Fruit fly (Drosophila melanogaster) whole organism, prepupa: ENCODE results near the gene CG7218.

Experiments
- CG11294 ChIP-seq: fragments of 200-800 bp; sonication (Bioruptor generic); IDR thresholded peaks from 2 replicates; pipeline ENCODE4 v1.3.6; 2022; ENCODE audit warnings: missing biosample characterization, missing genetic modification characterization
- CG11902 ChIP-seq: fragments of 200-800 bp; sonication (Bioruptor generic); optimal IDR thresholded peaks from 3 replicates; lab custom pipeline; 2016; ENCODE audit warnings: missing biosample characterization, missing genetic modification characterization
- CG15336 ChIP-seq: fragments of 200-800 bp; sonication (Bioruptor generic); IDR thresholded peaks from 2 replicates; pipeline ENCODE4 v1.3.6; 2022; ENCODE audit warnings: missing biosample characterization, missing genetic modification characterization
- CG1621 ChIP-seq: fragments of 200-800 bp; sonication (Bioruptor generic); optimal IDR thresholded peaks from 3 replicates; lab custom pipeline; 2018; ENCODE audit warnings: missing biosample characterization, mild to moderate bottlenecking, missing genetic modification characterization
- CG16779 ChIP-seq: fragments of 200-800 bp; sonication (Bioruptor generic); optimal IDR thresholded peaks from 3 replicates; lab custom pipeline; 2017; ENCODE audit warnings: missing biosample characterization, mild to moderate bottlenecking, missing genetic modification characterization
- CG31627 ChIP-seq: fragments of 200-800 bp; sonication (Bioruptor generic); optimal IDR thresholded peaks from 3 replicates; lab custom pipeline; 2016; ENCODE audit warnings: missing biosample characterization, missing genetic modification characterization
- CG34406 ChIP-seq: fragments of 200-800 bp; sonication (Bioruptor generic); optimal IDR thresholded peaks from 3 replicates; lab custom pipeline; 2016; ENCODE audit warnings: missing biosample characterization, missing genetic modification characterization
- CG3919 ChIP-seq: fragments of 200-800 bp; sonication (Bioruptor generic); optimal IDR thresholded peaks from 3 replicates; lab custom pipeline; 2016; ENCODE audit warnings: missing biosample characterization, missing genetic modification characterization
- CG6163 ChIP-seq: fragments of 200-800 bp; sonication (Bioruptor generic); IDR thresholded peaks from 3 replicates; pipeline ENCODE4 v1.3.6; 2022; ENCODE audit warnings: missing biosample characterization, missing genetic modification characterization
- CG6276 ChIP-seq: fragments of 200-800 bp; sonication (Bioruptor generic); optimal IDR thresholded peaks from 2 replicates; lab custom pipeline; 2017; ENCODE audit warnings: missing biosample characterization, mild to moderate bottlenecking, missing genetic modification characterization
- CG6792 ChIP-seq: fragments of 200-800 bp; sonication (Bioruptor generic); optimal IDR thresholded peaks from 3 replicates; lab custom pipeline; 2016; ENCODE audit warnings: missing biosample characterization, missing genetic modification characterization
- CG6808 ChIP-seq: fragments of 200-800 bp; sonication (Bioruptor generic); optimal IDR thresholded peaks from 3 replicates; lab custom pipeline; 2017; ENCODE audit warnings: missing biosample characterization, missing genetic modification characterization, mild to moderate bottlenecking, moderate library complexity, missing genetic modification reagents
- CG6854 ChIP-seq: fragments of 200-800 bp; sonication (Bioruptor generic); optimal IDR thresholded peaks from 2 replicates; lab custom pipeline; 2017; ENCODE audit warnings: missing biosample characterization, mild to moderate bottlenecking, missing genetic modification characterization
- CG8119 ChIP-seq: fragments of 200-800 bp; sonication (Bioruptor generic); IDR thresholded peaks from 3 replicates; pipeline ENCODE4 v1.3.6; 2022; ENCODE audit warnings: missing biosample characterization, missing genetic modification characterization
- CG8319 ChIP-seq: fragments of 200-800 bp; sonication (Bioruptor generic); optimal IDR thresholded peaks from 3 replicates; lab custom pipeline; 2016; ENCODE audit warnings: missing biosample characterization, missing genetic modification characterization
- Eip75B ChIP-seq: fragments of 200-800 bp; sonication (Bioruptor generic); optimal IDR thresholded peaks from 3 replicates; lab custom pipeline; 2016; ENCODE audit warnings: missing biosample characterization, missing genetic modification characterization
- Eip78C ChIP-seq: fragments of 200-800 bp; sonication (Bioruptor generic); peaks from one replicate; lab custom pipeline; 2016; ENCODE audit warnings: missing biosample characterization, missing genetic modification characterization
- Ets21C ChIP-seq: fragments of 200-800 bp; sonication (Bioruptor generic); optimal IDR thresholded peaks from 3 replicates; lab custom pipeline; 2016; ENCODE audit warnings: missing biosample characterization, missing genetic modification characterization
- Ets96B ChIP-seq: fragments of 200-800 bp; optimal IDR thresholded peaks from 2 replicates; lab custom pipeline; 2019; ENCODE audit warnings: missing biosample characterization, mild to moderate bottlenecking, missing genetic modification characterization, moderate library complexity
- Gug ChIP-seq: fragments of 200-800 bp; sonication (Bioruptor generic); IDR thresholded peaks from 2 replicates; pipeline ENCODE4 v1.3.6; 2022; ENCODE audit warnings: missing biosample characterization, missing genetic modification characterization
- Hr38 ChIP-seq: sonication (Bioruptor generic); optimal IDR thresholded peaks from 2 replicates; lab custom pipeline; 2016; ENCODE audit warnings: missing biosample characterization, missing genetic modification characterization
- Hr4 ChIP-seq: fragments of 200-800 bp; sonication (Bioruptor generic); optimal IDR thresholded peaks from 3 replicates; lab custom pipeline; 2016; ENCODE audit warnings: missing biosample characterization, missing genetic modification characterization
- Lpt ChIP-seq: fragments of 200-800 bp; sonication (Bioruptor generic); optimal IDR thresholded peaks from 3 replicates; lab custom pipeline; 2016; ENCODE audit warnings: missing biosample characterization, missing genetic modification characterization
- achi ChIP-seq: fragments of 200-800 bp; sonication (Bioruptor generic); optimal IDR thresholded peaks from 3 replicates; lab custom pipeline; 2016; ENCODE audit warnings: missing biosample characterization, missing genetic modification characterization
- acj6 ChIP-seq: fragments of 200-800 bp; sonication (Bioruptor generic); optimal IDR thresholded peaks from 3 replicates; lab custom pipeline; 2016; ENCODE audit warnings: missing biosample characterization, missing genetic modification characterization
- cyc ChIP-seq: fragments of 200-800 bp; sonication (Bioruptor generic); optimal IDR thresholded peaks from 3 replicates; lab custom pipeline; 2016; ENCODE audit warnings: missing biosample characterization, missing genetic modification characterization
- dac ChIP-seq: fragments of 200-800 bp; sonication (Bioruptor generic); optimal IDR thresholded peaks from 2 replicates; lab custom pipeline; 2017; ENCODE audit warnings: missing biosample characterization, mild to moderate bottlenecking, missing genetic modification characterization
- dsx ChIP-seq: fragments of 200-800 bp; optimal IDR thresholded peaks from 3 replicates; lab custom pipeline; 2019; ENCODE audit warnings: missing biosample characterization, mild to moderate bottlenecking, missing genetic modification characterization, moderate library complexity; ENCODE audit not compliant: poor library complexity, severe bottlenecking
- esn ChIP-seq: fragments of 200-800 bp; sonication (Bioruptor generic); optimal IDR thresholded peaks from 2 replicates; lab custom pipeline; 2016; ENCODE audit warnings: missing biosample characterization, mild to moderate bottlenecking, missing genetic modification characterization, moderate library complexity
- fd85E ChIP-seq: fragments of 200-800 bp; sonication (Bioruptor generic); optimal IDR thresholded peaks from 3 replicates; lab custom pipeline; 2016; ENCODE audit warnings: missing biosample characterization, missing genetic modification characterization
- fkh ChIP-seq: fragments of 200-800 bp; sonication (Bioruptor generic); optimal IDR thresholded peaks from 3 replicates; lab custom pipeline; 2017; ENCODE audit warnings: missing biosample characterization, mild to moderate bottlenecking, missing genetic modification characterization, moderate library complexity
- lz ChIP-seq: fragments of 200-800 bp; sonication (Bioruptor generic); optimal IDR thresholded peaks from 3 replicates; lab custom pipeline; 2016; ENCODE audit warnings: missing biosample characterization, missing genetic modification characterization
- pdm3 ChIP-seq: fragments of 200-800 bp; sonication (Bioruptor generic); optimal IDR thresholded peaks from 3 replicates; lab custom pipeline; 2016; ENCODE audit warnings: missing biosample characterization, missing genetic modification characterization
- spab ChIP-seq: fragments of 200-800 bp; sonication (Bioruptor generic); optimal IDR thresholded peaks from 2 replicates; lab custom pipeline; 2017; ENCODE audit warnings: missing biosample characterization, mild to moderate bottlenecking, missing genetic modification characterization, missing genetic modification reagents
- ss ChIP-seq, 2 experiments: fragments of 200-800 bp; sonication (Bioruptor generic); optimal IDR thresholded peaks; 2 replicates in 1 of 2; 3 replicates in 1 of 2; lab custom pipeline; 2017 to 2018; ENCODE audit warnings: mild to moderate bottlenecking in 2 of 2, missing biosample characterization in 2 of 2, missing genetic modification characterization in 2 of 2, moderate library complexity in 1 of 2
- svp ChIP-seq: fragments of 200-800 bp; sonication (Bioruptor generic); peaks from one replicate; lab custom pipeline; 2016; ENCODE audit warnings: missing biosample characterization, missing genetic modification characterization
- vri ChIP-seq: fragments of 200-800 bp; sonication (Bioruptor generic); optimal IDR thresholded peaks from 3 replicates; lab custom pipeline; 2016; ENCODE audit warnings: missing biosample characterization, mild to moderate bottlenecking, missing genetic modification characterization

CG7218 gene

dm6 chr3R:18118695-18119094 lies 45.5 kb downstream of the CG7218 start:
- no peak for TF ChIP-seq acj6
- TF ChIP-seq CG6163 (GFP tag; lab: Robert Waterston, UW), result no peak
- TF ChIP-seq cyc (GFP tag; lab: Kevin White, UChicago), result no peak
- TF ChIP-seq lz (GFP tag; lab: Kevin White, UChicago), result no peak
- no peak for TF ChIP-seq fkh (GFP tag; lab: Kevin White, UChicago)
- no peak for TF ChIP-seq CG11294 (GFP tag; lab: Robert Waterston, UW)

dm6 chr3R:18118239-18118638 lies 46.0 kb downstream of the CG7218 start:
- TF ChIP-seq Eip78C (GFP tag; lab: Kevin White, UChicago) (no peak), vri (GFP tag; lab: Kevin White, UChicago) (no peak), Ets96B (tag; lab: Kevin White, UChicago) (no peak), pdm3 (GFP tag; lab: Kevin White, UChicago) (no peak), CG6276 (GFP tag; lab: Kevin White, UChicago) (no peak), dsx (no peak), CG6163 (GFP tag; lab: Robert Waterston, UW) (no peak), esn (GFP tag; lab: Kevin White, UChicago) (no peak), CG6808 (GFP tag; lab: Kevin White, UChicago) (no peak), Ets21C (GFP tag; lab: Kevin White, UChicago) (no peak), fd85E (GFP tag; lab: Kevin White, UChicago) (no peak), ss (GFP tag; optimal IDR thresholded peaks at IDR 0.05; lab: Kevin White, UChicago) (no peak), CG6792 (GFP tag; lab: Kevin White, UChicago) (no peak), CG11902 (GFP tag; lab: Kevin White, UChicago) (no peak), CG31627 (GFP tag; lab: Kevin White, UChicago) (no peak), CG8319 (no peak), CG1621 (tag; lab: Kevin White, UChicago) (no peak)

- no peak for TF ChIP-seq Hr4 (GFP tag; lab: Kevin White, UChicago)
- TF ChIP-seq Gug (GFP tag; lab: Robert Waterston, UW), result no peak
- TF ChIP-seq, all 60 proteins: peak for 0
Measured at dm6 chr3R:18117525-18117924, 46.7 kb downstream of the CG7218 start.

- TF ChIP-seq CG8119 (no peak), CG16779 (tag; lab: Kevin White, UChicago) (no peak), CG6276 (GFP tag; lab: Kevin White, UChicago) (no peak), dac (GFP tag; lab: Kevin White, UChicago) (no peak), CG15336 (no peak), CG6854 (GFP tag; lab: Kevin White, UChicago) (no peak), CG8319 (no peak), Eip75B (no peak), acj6 (no peak), CG3919 (no peak), spab (GFP tag; lab: Kevin White, UChicago) (no peak), CG34406 (GFP tag; lab: Kevin White, UChicago) (no peak), pdm3 (GFP tag; lab: Kevin White, UChicago) (no peak), Gug (GFP tag; lab: Robert Waterston, UW) (no peak), CG1621 (tag; lab: Kevin White, UChicago) (no peak), svp (GFP tag; lab: Kevin White, UChicago) (no peak), achi (GFP tag; lab: Kevin White, UChicago) (no peak), vri (GFP tag; lab: Kevin White, UChicago) (no peak), Hr38 (no peak), Lpt (GFP tag; lab: Kevin White, UChicago) (no peak)
- TF ChIP-seq, all 60 proteins: peak for 0
Measured at dm6 chr3R:18114834-18115233, 49.4 kb downstream of the CG7218 start.
